Fruit fly (Drosophila melanogaster) whole organism, wandering third instar larva: ENCODE data around the gene RpL26.

ENCODE experiments used
- Abd-B ChIP-seq: fragments of >200 bp; optimal IDR thresholded peaks from 2 replicates; lab custom pipeline; 2017; ENCODE audit warnings: missing biosample characterization, missing genetic modification characterization
- Dif ChIP-seq: fragments of 200-275, 200-300 bp; sonication (Bioruptor generic); optimal IDR thresholded peaks from 2 replicates; lab custom pipeline; 2018; ENCODE audit warnings: missing biosample characterization, missing genetic modification characterization; ENCODE audit not compliant: partially characterized antibody
- Mio ChIP-seq: sonication (Bioruptor generic); optimal IDR thresholded peaks from 2 replicates; lab custom pipeline; 2016; ENCODE audit warnings: missing biosample characterization, missing genetic modification characterization
- OdsH ChIP-seq: fragments of 200-800 bp; sonication (Bioruptor generic); optimal IDR thresholded peaks from 2 replicates; lab custom pipeline; 2016; ENCODE audit warnings: missing biosample characterization, mild to moderate bottlenecking, missing genetic modification characterization
- foxo ChIP-seq, 2 experiments: fragments of 200-800 bp; sonication (Bioruptor generic); optimal IDR thresholded peaks; 2 replicates in 1 of 2; 3 replicates in 1 of 2; lab custom pipeline; 2016 to 2017; ENCODE audit warnings: missing biosample characterization in 2 of 2, missing genetic modification characterization in 2 of 2
- jim ChIP-seq: fragments of 175-275, 200-325 bp; sonication (Bioruptor generic); optimal IDR thresholded peaks from 2 replicates; lab custom pipeline; 2016; ENCODE audit warnings: missing biosample characterization, mild to moderate bottlenecking, missing genetic modification characterization
- pan ChIP-seq: fragments of >200 bp; optimal IDR thresholded peaks from 2 replicates; lab custom pipeline; 2017
- sv ChIP-seq: fragments of 200-800 bp; sonication (Bioruptor generic); optimal IDR thresholded peaks from 3 replicates; lab custom pipeline; 2016; ENCODE audit warnings: missing biosample characterization, missing genetic modification characterization

DNA sequence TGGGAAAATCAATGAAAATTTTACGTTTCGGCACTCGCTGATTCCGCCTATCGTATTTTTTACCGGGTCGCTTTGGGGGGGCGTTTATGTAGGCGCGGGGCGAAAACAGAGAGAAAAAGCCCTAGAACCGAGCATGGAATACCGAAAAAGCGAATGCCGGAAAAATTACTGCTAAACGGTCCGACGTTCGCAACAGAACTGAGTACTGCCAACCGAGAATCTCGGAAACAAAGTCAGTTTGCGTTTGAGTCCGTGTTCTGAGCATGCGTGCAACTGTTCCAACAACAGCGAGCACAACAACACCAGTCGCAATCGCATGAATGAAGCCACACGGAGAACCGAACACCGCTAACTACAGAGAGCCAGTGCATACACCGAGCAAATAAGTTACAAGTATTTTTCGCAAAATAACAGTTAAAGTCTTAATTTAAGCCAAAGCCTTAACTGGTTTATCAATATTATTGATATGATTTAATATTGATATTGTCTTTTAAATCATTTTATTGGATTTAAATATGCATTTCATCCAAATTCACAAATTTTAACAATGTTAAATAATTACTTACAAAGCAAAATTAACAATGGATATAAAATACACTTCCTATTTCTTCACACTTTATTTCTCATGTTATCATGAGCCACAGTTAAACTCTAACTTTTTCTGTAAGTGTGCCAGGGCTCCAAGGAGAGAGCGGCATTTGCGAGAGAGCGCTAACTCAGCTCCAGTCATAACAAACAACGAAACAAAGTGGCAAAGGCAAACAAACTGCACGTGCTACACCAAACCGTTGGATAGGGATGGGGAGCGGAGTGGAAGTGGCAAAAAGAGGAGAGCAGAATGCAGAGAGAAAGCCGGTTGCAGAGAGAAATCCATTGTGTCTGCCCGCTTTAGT, 8.1 kb upstream of the RpL26 start, which contains the start of gene CG3961:
- TF ChIP-seq Dif (GFP tag; lab: Kevin White, UChicago) (peak; percentile 93), jim (GFP tag; lab: Kevin White, UChicago) (no peak), sv (peak; percentile 94), Abd-B (GFP tag; lab: Kevin White, UChicago) (no peak), foxo (GFP tag; optimal IDR thresholded peaks at IDR 0.05; lab: Kevin White, UChicago) (peak in 1 of 2 experiments; percentile 99), pan (lab: Kevin White, UChicago) (no peak), OdsH (GFP tag; lab: Kevin White, UChicago) (peak; percentile 99), Mio (GFP tag; lab: Kevin White, UChicago) (peak; percentile 61)
